Worm (Caenorhabditis elegans) whole organism, early embryonic: ENCODE results near the gene lir-3.

Source experiments
- B0310.2 ChIP-seq: sonication (generic microtip); optimal IDR thresholded peaks from 2 replicates; lab custom pipeline; 2016; ENCODE audit warnings: mild to moderate bottlenecking, missing genetic modification characterization, missing compliant biosample characterization
- F13C5.2 ChIP-seq: sonication (generic microtip); optimal IDR thresholded peaks from 2 replicates; lab custom pipeline; 2017; ENCODE audit warnings: mild to moderate bottlenecking, missing genetic modification characterization, inconsistent platforms, missing compliant biosample characterization
- aly-1 ChIP-seq: sonication (generic microtip); optimal IDR thresholded peaks from 2 replicates; lab custom pipeline; 2016; ENCODE audit warnings: missing genetic modification characterization, missing compliant biosample characterization
- ama-1 ChIP-seq: fragments of 150-350 bp; optimal IDR thresholded peaks from 2 replicates; lab custom pipeline; 2014
- ceh-13 ChIP-seq: fragments of 200-800 bp; sonication (Bioruptor generic); optimal IDR thresholded peaks from 2 replicates; lab custom pipeline; 2018; ENCODE audit warnings: mild to moderate bottlenecking, missing genetic modification characterization, missing compliant biosample characterization
- ceh-36 ChIP-seq: sonication (generic microtip); optimal IDR thresholded peaks from 2 replicates; lab custom pipeline; 2016; ENCODE audit warnings: missing genetic modification characterization, inconsistent platforms, missing compliant biosample characterization
- ets-7 ChIP-seq: sonication (generic microtip); optimal IDR thresholded peaks from 2 replicates; lab custom pipeline; 2016; ENCODE audit warnings: missing genotype, missing genetic modification characterization, missing compliant biosample characterization
- flt-1 ChIP-seq: fragments of 200-800 bp; sonication (Bioruptor generic); IDR thresholded peaks from 2 replicates; pipeline ENCODE4 v1.3.6; 2022; ENCODE audit warnings: missing genetic modification characterization, missing compliant biosample characterization
- hmbx-1 ChIP-seq: sonication (generic microtip); optimal IDR thresholded peaks from 2 replicates; lab custom pipeline; 2016; ENCODE audit warnings: mild to moderate bottlenecking, missing genetic modification characterization, missing compliant biosample characterization
- hmg-4 ChIP-seq: fragments of 200-800 bp; sonication (Bioruptor generic); optimal IDR thresholded peaks from 2 replicates; lab custom pipeline; 2018; ENCODE audit warnings: mild to moderate bottlenecking, missing genetic modification characterization, missing compliant biosample characterization
- hnd-1 ChIP-seq: sonication (generic microtip); optimal IDR thresholded peaks from 2 replicates; lab custom pipeline; 2016; ENCODE audit warnings: missing genetic modification characterization, missing compliant biosample characterization
- pes-1 ChIP-seq: fragments of 200-800 bp; sonication (Bioruptor generic); IDR thresholded peaks from 2 replicates; pipeline ENCODE4 v1.3.6; 2022; ENCODE audit warnings: missing genetic modification reagents, missing genetic modification characterization, missing compliant biosample characterization
- scrt-1 ChIP-seq: fragments of 200-800 bp; sonication (Bioruptor generic); IDR thresholded peaks from 2 replicates; pipeline ENCODE4 v1.3.6; 2022; ENCODE audit warnings: missing genetic modification characterization, missing compliant biosample characterization
- sea-1 ChIP-seq: fragments of 200-800 bp; sonication (Bioruptor generic); conservative IDR thresholded peaks from 2 replicates; pipeline ENCODE4 v1.3.6; 2022; ENCODE audit warnings: missing genetic modification characterization, missing compliant biosample characterization
- tbx-11 ChIP-seq: fragments of 200-800 bp; sonication (Bioruptor generic); IDR thresholded peaks from 2 replicates; pipeline ENCODE4 v1.3.6; 2022; ENCODE audit warnings: missing genetic modification characterization, missing compliant biosample characterization
- tbx-37 ChIP-seq: fragments of 200-800 bp; sonication (Bioruptor generic); conservative IDR thresholded peaks from 2 replicates; pipeline ENCODE4 v1.3.6; 2022; ENCODE audit warnings: missing genetic modification reagents, missing genetic modification characterization, missing compliant biosample characterization
- tra-4 ChIP-seq: sonication (generic microtip); optimal IDR thresholded peaks from 2 replicates; lab custom pipeline; 2017; ENCODE audit warnings: missing genetic modification characterization, missing compliant biosample characterization

The lir-3 gene

ce11 chrII:11140140-11140539 lies 44.5 kb downstream of the lir-3 start, which contains the start of gene F40F8.4:
TSS of gene F40F8.4 (minus strand) at chrII:11140240.
- TF ChIP-seq B0310.2 (tag; lab: Kevin White, UChicago) (no peak), ceh-36 (no peak), flt-1 (no peak), scrt-1 (GFP tag; lab: Robert Waterston, UW) (no peak), hmbx-1 (tag; lab: Kevin White, UChicago) (no peak), F13C5.2 (tag; lab: Kevin White, UChicago) (no peak), ets-7 (tag; lab: Kevin White, UChicago) (no peak), tra-4 (no peak), ama-1 (lab: Kevin White, UChicago) (no peak), tbx-37 (GFP tag; lab: Robert Waterston, UW) (no peak), aly-1 (tag; lab: Kevin White, UChicago) (no peak), sea-1 (GFP tag; lab: Robert Waterston, UW) (no peak), pes-1 (GFP tag; lab: Robert Waterston, UW) (no peak), hnd-1 (tag; lab: Kevin White, UChicago) (no peak), tbx-11 (GFP tag; lab: Robert Waterston, UW) (no peak), ceh-13 (GFP tag; lab: Kevin White, UChicago) (no peak), hmg-4 (GFP tag; lab: Kevin White, UChicago) (no peak)

- TF ChIP-seq pes-1 (GFP tag; lab: Robert Waterston, UW) (no peak), B0310.2 (tag; lab: Kevin White, UChicago) (no peak)
These were observed 48.8 kb downstream of the lir-3 start for ce11 chrII:11135773-11136172.

ce11 chrII:11134828-11135227 lies 49.8 kb downstream of the lir-3 start, which contains the start of gene F40F8.5:
TSS of gene F40F8.5 (minus strand) at chrII:11134928.
- TF ChIP-seq flt-1, result no peak
- no peak for TF ChIP-seq hmg-4 (GFP tag; lab: Kevin White, UChicago)
- no peak for TF ChIP-seq pes-1 (GFP tag; lab: Robert Waterston, UW)
- TF ChIP-seq ceh-36, result no peak
- no peak for TF ChIP-seq tbx-37 (GFP tag; lab: Robert Waterston, UW)
- no peak for TF ChIP-seq sea-1 (GFP tag; lab: Robert Waterston, UW)
- no peak for TF ChIP-seq ama-1 (lab: Kevin White, UChicago)
- TF ChIP-seq tbx-11 (GFP tag; lab: Robert Waterston, UW), result no peak
- TF ChIP-seq ets-7 (tag; lab: Kevin White, UChicago), result no peak
- TF ChIP-seq hmbx-1 (tag; lab: Kevin White, UChicago), result no peak
- no peak for TF ChIP-seq ceh-13 (GFP tag; lab: Kevin White, UChicago)
- TF ChIP-seq aly-1 (tag; lab: Kevin White, UChicago), result no peak
- TF ChIP-seq hnd-1 (tag; lab: Kevin White, UChicago), result no peak
- no peak for TF ChIP-seq tra-4
- no peak for TF ChIP-seq F13C5.2 (tag; lab: Kevin White, UChicago)
- TF ChIP-seq B0310.2 (tag; lab: Kevin White, UChicago), result no peak
- TF ChIP-seq scrt-1 (GFP tag; lab: Robert Waterston, UW), result no peak
